Fruit fly (Drosophila melanogaster) whole organism, larva: ENCODE results near the gene Gyc76C.

Source experiments
- noc ChIP-seq: fragments of 200-800 bp; sonication (Bioruptor generic); optimal IDR thresholded peaks from 3 replicates; lab custom pipeline; 2019; ENCODE audit warnings: missing biosample characterization, mild to moderate bottlenecking, missing genetic modification characterization, moderate library complexity

The Gyc76C gene

dm6 chr3L:19793438-19793998 lies at the start of gene Gyc76C, which contains the start of the genes CG42637 and SREBP:
Gyc76C (minus strand) TSS chr3L:19793569.
CG42637 (minus strand) TSS chr3L:19793569.
SREBP (plus strand) TSS chr3L:19793935.
- TF ChIP-seq noc (tag; lab: Kevin White, UChicago) = no peak

dm6 chr3L:19836375-19836937 lies 43.1 kb upstream of the Gyc76C start, which contains the start of gene kto:
kto (plus strand) TSS chr3L:19836614.
- TF ChIP-seq noc (tag; lab: Kevin White, UChicago) = no peak

dm6 chr3L:19834143-19834794 lies 40.9 kb upstream of the Gyc76C start, which contains the start of the genes trc and CG32221:
trc (minus strand) TSS chr3L:19834304.
CG32221 (plus strand) TSS chr3L:19834670.
- no peak for TF ChIP-seq noc (tag; lab: Kevin White, UChicago)

dm6 chr3L:19833227-19833626 lies 39.9 kb upstream of the Gyc76C start:
- no peak for TF ChIP-seq noc (tag; lab: Kevin White, UChicago)

dm6 chr3L:19818701-19819100 lies 25.3 kb upstream of the Gyc76C start:
- TF ChIP-seq noc (tag; lab: Kevin White, UChicago) = no peak

- peak; percentile 82 for TF ChIP-seq noc (tag; lab: Kevin White, UChicago)
Measured at dm6 chr3L:19817807-19818531, 24.6 kb upstream of the Gyc76C start, which contains the start of the genes Fibp and Deaf1. Fibp (minus strand) TSS chr3L:19817967. Deaf1 (plus strand) TSS chr3L:19818174.

- no peak for TF ChIP-seq noc (tag; lab: Kevin White, UChicago)
Measured at dm6 chr3L:19815472-19816150, 22.2 kb upstream of the Gyc76C start, which contains the start of gene cyc. cyc (minus strand) TSS chr3L:19815938.

dm6 chr3L:19813075-19813903 lies 19.9 kb upstream of the Gyc76C start, which contains the start of gene Cyp305a1:
Cyp305a1 (minus strand) TSS chr3L:19813339.
- TF ChIP-seq noc (tag; lab: Kevin White, UChicago) = no peak

dm6 chr3L:19812491-19812890 lies 19.1 kb upstream of the Gyc76C start:
- no peak for TF ChIP-seq noc (tag; lab: Kevin White, UChicago)

- TF ChIP-seq noc (tag; lab: Kevin White, UChicago) = no peak
Measured at dm6 chr3L:19807521-19807920, 14.2 kb upstream of the Gyc76C start.

dm6 chr3L:19807103-19807502 lies 13.7 kb upstream of the Gyc76C start, which contains the start of the genes CG14104 and Kap-alpha1:
CG14104 (minus strand) TSS chr3L:19807199.
Kap-alpha1 (plus strand) TSS chr3L:19807232.
- TF ChIP-seq noc (tag; lab: Kevin White, UChicago) = no peak

dm6 chr3L:19805895-19806294 lies 12.5 kb upstream of the Gyc76C start, which contains the start of gene CG34116:
CG34116 (minus strand) TSS chr3L:19806036.
- no peak for TF ChIP-seq noc (tag; lab: Kevin White, UChicago)

dm6 chr3L:19804908-19805307 lies 11.5 kb upstream of the Gyc76C start, which contains the start of the genes TORIP and Ccdc58:
TORIP (minus strand) TSS chr3L:19805080.
Ccdc58 (plus strand) TSS chr3L:19805181.
- no peak for TF ChIP-seq noc (tag; lab: Kevin White, UChicago)

- no peak for TF ChIP-seq noc (tag; lab: Kevin White, UChicago)
Measured at dm6 chr3L:19801105-19801504, 7.7 kb upstream of the Gyc76C start, which contains the start of gene CG14102. CG14102 (minus strand) TSS chr3L:19801291.
